Worm (Caenorhabditis elegans) whole organism, late embryonic: ENCODE data around the gene C13F10.6.

ENCODE experiments used
- F13H6.1 ChIP-seq: sonication (generic microtip); optimal IDR thresholded peaks from 2 replicates; lab custom pipeline; 2016; ENCODE audit warnings: missing genetic modification characterization, missing compliant biosample characterization
- ama-1 ChIP-seq: fragments of 150-350 bp; optimal IDR thresholded peaks from 2 replicates; lab custom pipeline; 2014
- pqm-1 ChIP-seq: sonication (generic microtip); optimal IDR thresholded peaks from 2 replicates; lab custom pipeline; 2016; ENCODE audit warnings: missing genetic modification characterization, missing compliant biosample characterization
- syd-9 ChIP-seq: sonication (generic microtip); optimal IDR thresholded peaks from 2 replicates; lab custom pipeline; 2016; ENCODE audit warnings: mild to moderate bottlenecking, missing genetic modification characterization, moderate library complexity, missing compliant biosample characterization
- tbx-2 ChIP-seq: sonication (generic microtip); optimal IDR thresholded peaks from 2 replicates; lab custom pipeline; 2016; ENCODE audit warnings: missing genetic modification characterization, missing compliant biosample characterization
- unc-86 ChIP-seq: sonication (generic microtip); optimal IDR thresholded peaks from 2 replicates; lab custom pipeline; 2016; ENCODE audit warnings: missing genetic modification characterization, missing compliant biosample characterization

- no peak for TF ChIP-seq syd-9 (tag; lab: Kevin White, UChicago)
- no peak for TF ChIP-seq tbx-2 (tag; lab: Kevin White, UChicago)
- no peak for TF ChIP-seq unc-86
- TF ChIP-seq ama-1 (lab: Kevin White, UChicago) = no peak
- TF ChIP-seq pqm-1 (tag; lab: Kevin White, UChicago) = no peak
- no peak for TF ChIP-seq F13H6.1
Observed at ce11 chrV:7236694-7237093, 15.9 kb upstream of the C13F10.6 start.
